Worm (Caenorhabditis elegans): ENCODE measurements around the gene R07B1.13.

Gene R07B1.13

ce11 chrX:9869522-9869921, at the start of gene R07B1.13:
Gene R07B1.13 (plus strand): TSS chrX:9869822.
- no peak for TF ChIP-seq unc-62 (GFP tag; optimal IDR thresholded peaks at IDR 0.05)

ce11 chrX:9822173-9822572, 47.4 kb upstream of the R07B1.13 start, which contains the start of gene dpy-22:
Gene dpy-22 (minus strand): TSS chrX:9822273.
- TF ChIP-seq unc-62 (GFP tag; optimal IDR thresholded peaks at IDR 0.05): no peak

ce11 chrX:9822606-9823264, 46.9 kb upstream of the R07B1.13 start:
- TF ChIP-seq unc-62 (GFP tag; optimal IDR thresholded peaks at IDR 0.05): no peak

- no peak for TF ChIP-seq unc-62 (GFP tag; optimal IDR thresholded peaks at IDR 0.05)
These were observed 38.4 kb upstream of the R07B1.13 start, which contains the start of gene rrc-1 for ce11 chrX:9831215-9831614. Gene rrc-1 (minus strand): TSS chrX:9831288.

ce11 chrX:9832370-9832769, 37.3 kb upstream of the R07B1.13 start:
- no peak for TF ChIP-seq unc-62 (GFP tag; optimal IDR thresholded peaks at IDR 0.05)

- no peak for TF ChIP-seq unc-62 (GFP tag; optimal IDR thresholded peaks at IDR 0.05)
These were observed 31.6 kb upstream of the R07B1.13 start, which contains the start of gene ipla-2 for ce11 chrX:9837989-9838541. Gene ipla-2 (minus strand): TSS chrX:9838039.

- no peak for TF ChIP-seq unc-62 (GFP tag; optimal IDR thresholded peaks at IDR 0.05)
These were observed 28.8 kb upstream of the R07B1.13 start for ce11 chrX:9840864-9841263.

ce11 chrX:9842102-9842501, 27.5 kb upstream of the R07B1.13 start:
- TF ChIP-seq unc-62 (GFP tag; optimal IDR thresholded peaks at IDR 0.05): no peak

ce11 chrX:9843568-9843967, 26.1 kb upstream of the R07B1.13 start:
- TF ChIP-seq unc-62 (GFP tag; optimal IDR thresholded peaks at IDR 0.05): no peak

ce11 chrX:9845916-9846315, 23.7 kb upstream of the R07B1.13 start:
- no peak for TF ChIP-seq unc-62 (GFP tag; optimal IDR thresholded peaks at IDR 0.05)

- no peak for TF ChIP-seq unc-62 (GFP tag; optimal IDR thresholded peaks at IDR 0.05)
These were observed 22.6 kb upstream of the R07B1.13 start, which contains the start of gene vab-15 for ce11 chrX:9846975-9847374. Gene vab-15 (plus strand): TSS chrX:9847275.

ce11 chrX:9848214-9848789, 21.3 kb upstream of the R07B1.13 start:
- no peak for TF ChIP-seq unc-62 (GFP tag; optimal IDR thresholded peaks at IDR 0.05)

ce11 chrX:9850258-9850657, 19.4 kb upstream of the R07B1.13 start, which contains the start of gene lec-8:
Gene lec-8 (plus strand): TSS chrX:9850571.
- no peak for TF ChIP-seq unc-62 (GFP tag; optimal IDR thresholded peaks at IDR 0.05)

ce11 chrX:9851745-9852330, 17.8 kb upstream of the R07B1.13 start, which contains the start of gene lec-7:
Gene lec-7 (plus strand): TSS chrX:9852041.
- TF ChIP-seq unc-62 (GFP tag; optimal IDR thresholded peaks at IDR 0.05): no peak

ce11 chrX:9856618-9857017, 13.0 kb upstream of the R07B1.13 start, which contains the start of gene R07B1.11:
Gene R07B1.11 (plus strand): TSS chrX:9856918.
- no peak for TF ChIP-seq unc-62 (GFP tag; optimal IDR thresholded peaks at IDR 0.05)

ce11 chrX:9858069-9858468, 11.6 kb upstream of the R07B1.13 start, which contains the start of gene scav-5:
Gene scav-5 (plus strand): TSS chrX:9858365.
- no peak for TF ChIP-seq unc-62 (GFP tag; optimal IDR thresholded peaks at IDR 0.05)
